Fruit fly (Drosophila melanogaster): ENCODE measurements around the gene mei-217.

Gene mei-217

dm6 chrX:17181264-17182198 lies 38.7 kb upstream of the mei-217 start (continued):
- TF ChIP-seq CG11696 (GFP tag; IDR thresholded peaks at IDR 0.05) (no peak), CG18476 (GFP tag; optimal IDR thresholded peaks at IDR 0.05) (no peak), mirr (GFP tag; optimal IDR thresholded peaks at IDR 0.05) (no peak), danr (GFP tag; IDR thresholded peaks at IDR 0.05) (no peak), CG30431 (GFP tag; optimal IDR thresholded peaks at IDR 0.05) (no peak), vfl (GFP tag; optimal IDR thresholded peaks at IDR 0.05) (no peak), Dad (GFP tag; optimal IDR thresholded peaks at IDR 0.05) (no peak), HHEX (GFP tag; optimal IDR thresholded peaks at IDR 0.05) (no peak), wek (GFP tag; optimal IDR thresholded peaks at IDR 0.05) (no peak), ham (GFP tag; IDR thresholded peaks at IDR 0.05) (no peak), wor (GFP tag; IDR thresholded peaks at IDR 0.05) (no peak), CG34422 (GFP tag; IDR thresholded peaks at IDR 0.05) (no peak; the same call in 2 of the 3 replicates), MTF-1 (GFP tag; optimal IDR thresholded peaks at IDR 0.05; ENCODE audit: borderline replicate concordance) (no peak), klu (GFP tag; IDR thresholded peaks at IDR 0.05) (no peak), CG10209 (GFP tag; optimal IDR thresholded peaks at IDR 0.05) (peak; percentile 8), zen (tag; optimal IDR thresholded peaks at IDR 0.05) (peak; percentile 6), Fer2 (tag; optimal IDR thresholded peaks at IDR 0.05) (no peak), sug (tag; optimal IDR thresholded peaks at IDR 0.05) (no peak), otp (GFP tag; IDR thresholded peaks at IDR 0.05) (no peak), Sry-β (GFP tag; optimal IDR thresholded peaks at IDR 0.05) (no peak), Poxn (GFP tag; IDR thresholded peaks at IDR 0.05) (no peak), Oli (tag; optimal IDR thresholded peaks at IDR 0.05) (peak; percentile 13), Trl (optimal IDR thresholded peaks at IDR 0.05) (no peak), Trl (GFP tag; optimal IDR thresholded peaks at IDR 0.05) (no peak), CG11695 (GFP tag; IDR thresholded peaks at IDR 0.05) (peak; percentile 51; the same call in 1 of the 3 replicates), Sin3A (optimal IDR thresholded peaks at IDR 0.05) (no peak), CG3281 (GFP tag; optimal IDR thresholded peaks at IDR 0.05) (peak; percentile 12), peb (GFP tag; IDR thresholded peaks at IDR 0.05) (no peak), CG32772 (GFP tag; IDR thresholded peaks at IDR 0.05) (no peak), CG17912 (GFP tag; optimal IDR thresholded peaks at IDR 0.05) (no peak), CG17328 (GFP tag; IDR thresholded peaks at IDR 0.05) (peak; percentile 38; the same call in 1 of the 2 replicates), CG1602 (GFP tag; optimal IDR thresholded peaks at IDR 0.05) (no peak), B-H1 (GFP tag; IDR thresholded peaks at IDR 0.05) (no peak), YL-1 (GFP tag; optimal IDR thresholded peaks at IDR 0.05) (no peak), CG3995 (GFP tag; optimal IDR thresholded peaks at IDR 0.05) (no peak), CG6854 (GFP tag; optimal IDR thresholded peaks at IDR 0.05) (no peak), CG7786 (GFP tag; optimal IDR thresholded peaks at IDR 0.05) (no peak), CG2116 (GFP tag; optimal IDR thresholded peaks at IDR 0.05) (no peak), ato (GFP tag; IDR thresholded peaks at IDR 0.05; ENCODE audit: partially characterized antibody) (no peak), NK7.1 (GFP tag; optimal IDR thresholded peaks at IDR 0.05) (no peak), CG9817 (tag; optimal IDR thresholded peaks at IDR 0.05) (no peak), CG6689 (GFP tag; IDR thresholded peaks at IDR 0.05) (no peak), CG3065 (GFP tag; optimal IDR thresholded peaks at IDR 0.05) (no peak), gcm2 (GFP tag; optimal IDR thresholded peaks at IDR 0.05) (no peak), CG13296 (GFP tag; optimal IDR thresholded peaks at IDR 0.05) (no peak), Kr (GFP tag; optimal IDR thresholded peaks at IDR 0.05) (no peak), Optix (GFP tag; IDR thresholded peaks at IDR 0.05) (no peak), CG10959 (GFP tag; IDR thresholded peaks at IDR 0.05) (no peak), CG6683 (GFP tag; optimal IDR thresholded peaks at IDR 0.05) (no peak), CG13624 (GFP tag; optimal IDR thresholded peaks at IDR 0.05) (no peak), lbe (GFP tag; optimal IDR thresholded peaks at IDR 0.05) (no peak)
